Fruit fly (Drosophila melanogaster) whole organism, adult: ENCODE results near the gene CG32267.

ENCODE experiments used
- CG14711 ChIP-seq: fragments of 200-800 bp; sonication (Bioruptor generic); optimal IDR thresholded peaks from 2 replicates; lab custom pipeline; 2018; ENCODE audit warnings: missing biosample characterization, mild to moderate bottlenecking, missing genetic modification characterization, moderate library complexity
- CG7045 ChIP-seq: fragments of 200-800 bp; sonication (Bioruptor generic); optimal IDR thresholded peaks from 2 replicates; lab custom pipeline; 2017; ENCODE audit warnings: missing biosample characterization, mild to moderate bottlenecking, missing genetic modification characterization
- toe ChIP-seq: fragments of 200-800 bp; sonication (Bioruptor generic); optimal IDR thresholded peaks from 2 replicates; lab custom pipeline; 2016; ENCODE audit warnings: missing biosample characterization, missing genetic modification characterization

dm6 chr3L:3492116-3492747 is 20.3 kb upstream of the CG32267 start:
- no peak for TF ChIP-seq CG7045 (GFP tag; lab: Kevin White, UChicago)
- TF ChIP-seq CG14711 = no peak
- TF ChIP-seq toe (GFP tag; lab: Kevin White, UChicago) = no peak
